Worm (Caenorhabditis elegans) whole organism, L4 larva: ENCODE measurements around the gene catp-6.

Experiments
- D1046.2 ChIP-seq: fragments of 200-800 bp; sonication (Bioruptor generic); IDR thresholded peaks from 2 replicates; pipeline ENCODE4 v1.3.6; 2022; ENCODE audit warnings: missing genetic modification characterization, missing compliant biosample characterization
- F10B5.3 ChIP-seq: sonication (generic microtip); optimal IDR thresholded peaks from 2 replicates; lab custom pipeline; 2016; ENCODE audit warnings: mild to moderate bottlenecking, missing genetic modification characterization, missing compliant biosample characterization
- F49E8.2 ChIP-seq: sonication (generic microtip); optimal IDR thresholded peaks from 2 replicates; lab custom pipeline; 2016; ENCODE audit warnings: missing compliant biosample characterization, mild to moderate bottlenecking, missing genetic modification characterization, borderline replicate concordance
- R02D3.7 ChIP-seq: fragments of 150-350 bp; sonication (generic microtip); optimal IDR thresholded peaks from 3 replicates; lab custom pipeline; 2014; ENCODE audit warnings: missing biosample characterization, missing genetic modification characterization
- T26A8.4 ChIP-seq: fragments of 200-800 bp; sonication (Bioruptor generic); IDR thresholded peaks from 2 replicates; pipeline ENCODE4 v1.3.6; 2022; ENCODE audit warnings: missing genetic modification characterization, missing compliant biosample characterization
- Y48G9A.11 ChIP-seq: fragments of 200-800 bp; sonication (Bioruptor generic); IDR thresholded peaks from 2 replicates; pipeline ENCODE4 v1.3.6; 2022; ENCODE audit warnings: missing genetic modification reagents, missing genetic modification characterization, missing compliant biosample characterization
- aha-1 ChIP-seq: fragments of 150-350 bp; peaks from one replicate; lab custom pipeline; 2014; ENCODE audit warnings: missing biosample characterization, missing genetic modification characterization
- aly-2 ChIP-seq: sonication (generic microtip); optimal IDR thresholded peaks from 2 replicates; lab custom pipeline; 2018; ENCODE audit warnings: missing biosample characterization, missing genetic modification characterization
- arid-1 ChIP-seq: fragments of 200-800 bp; sonication (Bioruptor generic); conservative IDR thresholded peaks from 2 replicates; pipeline ENCODE4 v1.3.6; 2022; ENCODE audit warnings: missing genetic modification reagents, missing genetic modification characterization, missing compliant biosample characterization
- attf-4 ChIP-seq: sonication (generic microtip); optimal IDR thresholded peaks from 3 replicates; lab custom pipeline; 2017; ENCODE audit warnings: missing biosample characterization, missing genetic modification characterization
- ceh-44 ChIP-seq: fragments of 200-800 bp; sonication (Bioruptor generic); IDR thresholded peaks from 2 replicates; pipeline ENCODE4 v1.3.6; 2022; ENCODE audit warnings: missing genetic modification reagents, missing genetic modification characterization, missing compliant biosample characterization
- ceh-82 ChIP-seq: sonication (generic microtip); optimal IDR thresholded peaks from 2 replicates; lab custom pipeline; 2017; ENCODE audit warnings: missing biosample characterization, missing genetic modification characterization
- daf-12 ChIP-seq: fragments of 150-350 bp; optimal IDR thresholded peaks from 2 replicates; lab custom pipeline; 2014; ENCODE audit warnings: missing biosample characterization, missing genetic modification reagents, missing genetic modification characterization
- daf-8 ChIP-seq: fragments of 200-800 bp; sonication (Bioruptor generic); IDR thresholded peaks from 2 replicates; pipeline ENCODE4 v1.3.6; 2022; ENCODE audit warnings: missing genetic modification characterization, missing compliant biosample characterization
- dmd-6 ChIP-seq: fragments of 200-800 bp; sonication (Bioruptor generic); IDR thresholded peaks from 2 replicates; pipeline ENCODE4 v1.3.6; 2022; ENCODE audit warnings: missing genetic modification reagents, missing genetic modification characterization, missing compliant biosample characterization
- dpl-1 ChIP-seq: fragments of 150-350 bp; optimal IDR thresholded peaks from 2 replicates; lab custom pipeline; 2014; ENCODE audit warnings: missing biosample characterization, missing genetic modification reagents, missing genetic modification characterization
- duxl-1 ChIP-seq: sonication (generic microtip); optimal IDR thresholded peaks from 2 replicates; lab custom pipeline; 2016; ENCODE audit warnings: mild to moderate bottlenecking, missing genetic modification characterization, moderate library complexity, missing compliant biosample characterization; ENCODE audit not compliant: poor library complexity
- dve-1 ChIP-seq: sonication (generic microtip); optimal IDR thresholded peaks from 2 replicates; lab custom pipeline; 2017; ENCODE audit warnings: antibody characterized with exemption, mild to moderate bottlenecking, missing genetic modification characterization, missing compliant biosample characterization; ENCODE audit not compliant: insufficient read depth
- fos-1 ChIP-seq: fragments of 150-350 bp; optimal IDR thresholded peaks from 2 replicates; lab custom pipeline; 2014; ENCODE audit warnings: missing biosample characterization, missing genetic modification characterization
- hif-1 ChIP-seq, 2 experiments: sonication (generic microtip); optimal IDR thresholded peaks; 2 replicates each; lab custom pipeline; 2016 to 2017; ENCODE audit warnings: missing compliant biosample characterization in 2 of 2, missing genetic modification characterization in 2 of 2, missing genetic modification reagents in 2 of 2, missing genotype in 2 of 2, mild to moderate bottlenecking in 1 of 2
- lin-1 ChIP-seq: fragments of 200-800 bp; sonication (Bioruptor generic); IDR thresholded peaks from 2 replicates; pipeline ENCODE4 v1.3.6; 2022; ENCODE audit warnings: missing genetic modification reagents, missing genetic modification characterization, missing compliant biosample characterization
- lin-13 ChIP-seq: fragments of 150-350 bp; optimal IDR thresholded peaks from 2 replicates; lab custom pipeline; 2014; ENCODE audit warnings: missing biosample characterization, missing genetic modification reagents, missing genetic modification characterization
- lin-15B ChIP-seq: fragments of 150-350 bp; sonication (generic microtip); optimal IDR thresholded peaks from 3 replicates; lab custom pipeline; 2014; ENCODE audit warnings: missing biosample characterization, missing genetic modification characterization
- lin-38 ChIP-seq: fragments of 200-800 bp; sonication (Bioruptor generic); IDR thresholded peaks from 2 replicates; pipeline ENCODE4 v1.3.6; 2022; ENCODE audit warnings: missing genetic modification reagents, missing genetic modification characterization, missing compliant biosample characterization
- lsy-2 ChIP-seq, 2 experiments: fragments of 150-350 bp in 1 of 2; sonication (generic microtip) in 1 of 2; optimal IDR thresholded peaks; 2 replicates each; lab custom pipeline; 2014 to 2017; ENCODE audit warnings: missing biosample characterization in 2 of 2, missing genetic modification characterization in 2 of 2
- madf-9 ChIP-seq: fragments of 200-800 bp; sonication (Bioruptor generic); conservative IDR thresholded peaks from 2 replicates; pipeline ENCODE4 v1.3.6; 2022; ENCODE audit warnings: missing genetic modification reagents, missing genetic modification characterization, missing compliant biosample characterization
- mes-2 ChIP-seq: sonication (generic microtip); optimal IDR thresholded peaks from 2 replicates; lab custom pipeline; 2016; ENCODE audit warnings: missing genotype, mild to moderate bottlenecking, missing genetic modification characterization, missing compliant biosample characterization; ENCODE audit not compliant: poor library complexity, severe bottlenecking
- mxl-2 ChIP-seq: fragments of 200-800 bp; sonication (Bioruptor generic); conservative IDR thresholded peaks from 2 replicates; pipeline ENCODE4 v1.3.6; 2022; ENCODE audit warnings: missing genetic modification reagents, missing genetic modification characterization, missing compliant biosample characterization
- nhr-6 ChIP-seq: fragments of 150-350 bp; optimal IDR thresholded peaks from 2 replicates; lab custom pipeline; 2014; ENCODE audit warnings: missing biosample characterization, missing genetic modification characterization
- nhr-77 ChIP-seq: fragments of 150-350 bp; optimal IDR thresholded peaks from 2 replicates; lab custom pipeline; 2014; ENCODE audit warnings: missing biosample characterization, missing genetic modification characterization
- pha-4 ChIP-seq, 2 experiments: fragments of 150-350 bp in 1 of 2; fragments of 200-800 bp in 1 of 2; sonication (Bioruptor generic) in 1 of 2; IDR thresholded peaks in 1 of 2; optimal IDR thresholded peaks in 1 of 2; 2 replicates each; pipeline versions ENCODE4 v1.3.6 to Lab custom; 2014 to 2022; ENCODE audit warnings: missing genetic modification characterization in 2 of 2, missing genetic modification reagents in 2 of 2, missing biosample characterization in 1 of 2, missing compliant biosample characterization in 1 of 2
- php-3 ChIP-seq: fragments of 200-800 bp; sonication (Bioruptor generic); IDR thresholded peaks from 2 replicates; pipeline ENCODE4 v1.3.6; 2022; ENCODE audit warnings: missing genetic modification reagents, missing genetic modification characterization, missing compliant biosample characterization
- sdz-12 ChIP-seq: fragments of 200-800 bp; sonication (Bioruptor generic); optimal IDR thresholded peaks from 2 replicates; lab custom pipeline; 2018; ENCODE audit warnings: mild to moderate bottlenecking, missing genetic modification characterization, missing compliant biosample characterization
- snpc-1.2 ChIP-seq: fragments of 200-800 bp; sonication (Bioruptor generic); IDR thresholded peaks from 2 replicates; pipeline ENCODE4 v1.3.6; 2022; ENCODE audit warnings: missing genetic modification reagents, missing genetic modification characterization, missing compliant biosample characterization
- snpc-4 ChIP-seq: fragments of 150-350 bp; optimal IDR thresholded peaks from 2 replicates; lab custom pipeline; 2014; ENCODE audit warnings: missing biosample characterization, missing genetic modification characterization
- spr-3 ChIP-seq: fragments of 200-800 bp; sonication (Bioruptor generic); optimal IDR thresholded peaks from 2 replicates; lab custom pipeline; 2018; ENCODE audit warnings: mild to moderate bottlenecking, missing genetic modification characterization, missing compliant biosample characterization
- tag-97 ChIP-seq: fragments of 200-800 bp; sonication (Bioruptor generic); IDR thresholded peaks from 2 replicates; pipeline ENCODE4 v1.3.6; 2022; ENCODE audit warnings: missing genetic modification characterization, missing compliant biosample characterization
- unc-130 ChIP-seq: sonication (generic microtip); optimal IDR thresholded peaks from 2 replicates; lab custom pipeline; 2016; ENCODE audit warnings: missing genetic modification reagents, missing genetic modification characterization, missing compliant biosample characterization
- unc-62 ChIP-seq, 3 experiments: fragments of 150-350 bp in 1 of 3; sonication (generic microtip); optimal IDR thresholded peaks in 2 of 3; peaks in 1 of 3; 1 replicate in 1 of 3; 2 replicates in 2 of 3; lab custom pipeline; 2014 to 2017; ENCODE audit warnings: missing biosample characterization in 3 of 3, missing genetic modification characterization in 3 of 3, missing genetic modification reagents in 3 of 3, missing genotype in 1 of 3
- vab-7 ChIP-seq: fragments of 200-800 bp; sonication (Bioruptor generic); IDR thresholded peaks from 2 replicates; pipeline ENCODE4 v1.3.6; 2022; ENCODE audit warnings: missing genetic modification reagents, missing genetic modification characterization, missing compliant biosample characterization
- zag-1 ChIP-seq: fragments of 150-350 bp; optimal IDR thresholded peaks from 2 replicates; lab custom pipeline; 2014; ENCODE audit warnings: missing biosample characterization, missing genetic modification characterization
- zip-11 ChIP-seq: fragments of 200-800 bp; sonication (Bioruptor generic); IDR thresholded peaks from 2 replicates; pipeline ENCODE4 v1.3.6; 2022; ENCODE audit warnings: missing genetic modification characterization, missing compliant biosample characterization
- ztf-11 ChIP-seq: fragments of 150-350 bp; optimal IDR thresholded peaks from 2 replicates; lab custom pipeline; 2014; ENCODE audit warnings: missing biosample characterization, missing genetic modification characterization
- ztf-7 ChIP-seq: fragments of 150-350 bp; optimal IDR thresholded peaks from 2 replicates; lab custom pipeline; 2014; ENCODE audit warnings: missing biosample characterization, missing genetic modification characterization

catp-6 gene

DNA sequence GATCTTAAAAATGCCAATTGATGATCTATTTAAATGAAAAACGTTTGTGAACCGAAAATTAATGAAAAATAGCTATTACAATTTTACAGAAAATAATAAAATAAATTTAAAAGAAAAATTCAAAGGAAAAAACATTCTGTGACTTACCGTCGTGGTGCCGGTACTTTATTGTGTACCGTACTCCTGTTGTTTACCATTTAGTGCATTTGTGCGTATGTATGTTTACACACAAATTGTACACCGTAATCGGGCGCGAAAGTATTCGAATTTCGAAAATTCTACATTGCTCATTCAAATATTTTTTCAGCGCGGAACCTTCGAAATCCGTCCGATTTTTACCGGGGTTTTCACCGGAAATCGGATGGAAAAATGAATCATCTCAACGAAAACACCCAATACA is 46.4 kb downstream of the catp-6 start, which contains the start of gene T13F2.6:
Gene T13F2.6 (plus strand): TSS at position 306 of the 400 bp plus-strand sequence.
- peak; percentile 86 for TF ChIP-seq F49E8.2 (tag; lab: Kevin White, UChicago)
- peak; percentile 86 for TF ChIP-seq unc-130 (GFP tag; lab: Kevin White, UChicago)
- TF ChIP-seq daf-12 = no peak
- TF ChIP-seq fos-1 = no peak
- no peak for TF ChIP-seq R02D3.7 (tag; lab: Kevin White, UChicago)
- no peak for TF ChIP-seq duxl-1
- TF ChIP-seq snpc-1.2 (GFP tag; lab: Robert Waterston, UW) = peak; percentile 81
- peak; percentile 75 for TF ChIP-seq lin-38
- TF ChIP-seq lsy-2 (tag; optimal IDR thresholded peaks at IDR 0.05; lab: Kevin White, UChicago) = peak in 1 of 2 experiments; percentile 77
- no peak for TF ChIP-seq lin-13 (GFP tag; lab: Kevin White, UChicago)
- peak; percentile 42; the same call in 1 of the 2 replicates for TF ChIP-seq arid-1
- 0 out of 2 replicates have a peak, but pooled peaks have one; percentile 22 for TF ChIP-seq vab-7 (GFP tag; lab: Robert Waterston, UW)
- TF ChIP-seq ceh-44 = 0 out of 2 replicates have a peak, but pooled peaks have one; percentile 35
- peak; percentile 79; the same call in 1 of the 2 replicates for TF ChIP-seq Y48G9A.11
- no peak for TF ChIP-seq D1046.2 (GFP tag; lab: Robert Waterston, UW)
- no peak for TF ChIP-seq lin-15B

DNA sequence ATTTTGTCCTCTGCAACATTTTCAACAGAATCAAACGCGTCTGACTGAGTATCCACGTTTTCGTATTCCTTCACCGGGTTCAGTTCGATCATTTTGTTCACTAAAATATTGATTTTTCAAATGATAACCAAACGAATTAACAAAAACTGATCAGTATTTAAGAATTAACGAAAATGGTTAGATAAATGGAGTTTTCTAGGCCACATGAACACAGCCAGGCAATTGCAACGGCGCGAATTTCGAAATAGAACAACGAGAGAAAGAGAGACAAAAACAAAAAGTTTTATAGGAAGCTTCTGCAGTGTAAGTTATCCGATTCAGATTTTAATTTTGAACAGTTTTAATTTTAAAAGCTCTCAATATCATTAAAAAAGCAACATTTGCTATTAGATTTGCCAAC is 46.8 kb downstream of the catp-6 start, which contains the start of gene sna-2:
Gene sna-2 (minus strand): TSS at position 100 of the 400 bp plus-strand sequence.
- TF ChIP-seq duxl-1 (no peak), D1046.2 (GFP tag; lab: Robert Waterston, UW) (no peak), zag-1 (tag; lab: Kevin White, UChicago) (no peak), hif-1 (tag; optimal IDR thresholded peaks at IDR 0.05; lab: Kevin White, UChicago) (peak in 1 of 2 experiments; percentile 57), pha-4 (GFP tag; IDR thresholded peaks at IDR 0.05; lab: Robert Waterston, UW) (no peak), pha-4 (tag; optimal IDR thresholded peaks at IDR 0.05; lab: Kevin White, UChicago) (no peak), F10B5.3 (tag; lab: Kevin White, UChicago) (no peak), lin-38 (no peak), ceh-82 (tag; lab: Kevin White, UChicago) (no peak), ztf-11 (tag; lab: Kevin White, UChicago) (no peak), nhr-77 (tag; lab: Kevin White, UChicago) (no peak), aha-1 (tag; lab: Kevin White, UChicago) (no peak), unc-62 (GFP tag; optimal IDR thresholded peaks at IDR 0.05 in 1 of 2; lab: Kevin White, UChicago) (no peak), unc-62 (tag; optimal IDR thresholded peaks at IDR 0.05; lab: Kevin White, UChicago) (no peak), nhr-6 (tag; lab: Kevin White, UChicago) (peak; percentile 44), vab-7 (GFP tag; lab: Robert Waterston, UW) (no peak), ztf-7 (tag; lab: Kevin White, UChicago) (no peak), aly-2 (tag; lab: Kevin White, UChicago) (no peak), sdz-12 (no peak), dpl-1 (GFP tag; lab: Kevin White, UChicago) (peak; percentile 92), dmd-6 (GFP tag; lab: Robert Waterston, UW) (no peak), snpc-4 (no peak), madf-9 (GFP tag; lab: Robert Waterston, UW) (no peak), mxl-2 (no peak), mes-2 (tag; lab: Kevin White, UChicago) (peak; percentile 93), T26A8.4 (GFP tag; lab: Robert Waterston, UW) (no peak), daf-8 (GFP tag; lab: Robert Waterston, UW) (no peak), lin-1 (GFP tag; lab: Robert Waterston, UW) (no peak), tag-97 (GFP tag; lab: Robert Waterston, UW) (no peak), R02D3.7 (tag; lab: Kevin White, UChicago) (no peak), attf-4 (tag; lab: Kevin White, UChicago) (no peak), php-3 (GFP tag; lab: Robert Waterston, UW) (no peak), zip-11 (GFP tag; lab: Robert Waterston, UW) (no peak), spr-3 (GFP tag; lab: Kevin White, UChicago) (no peak), dve-1 (no peak)
